Worm (Caenorhabditis elegans): Measurements from ENCODE around the gene col-80.
A peak's percentile ranks its signal among the peaks of the same experiment; 100 is the strongest.

col-80 gene

DNA sequence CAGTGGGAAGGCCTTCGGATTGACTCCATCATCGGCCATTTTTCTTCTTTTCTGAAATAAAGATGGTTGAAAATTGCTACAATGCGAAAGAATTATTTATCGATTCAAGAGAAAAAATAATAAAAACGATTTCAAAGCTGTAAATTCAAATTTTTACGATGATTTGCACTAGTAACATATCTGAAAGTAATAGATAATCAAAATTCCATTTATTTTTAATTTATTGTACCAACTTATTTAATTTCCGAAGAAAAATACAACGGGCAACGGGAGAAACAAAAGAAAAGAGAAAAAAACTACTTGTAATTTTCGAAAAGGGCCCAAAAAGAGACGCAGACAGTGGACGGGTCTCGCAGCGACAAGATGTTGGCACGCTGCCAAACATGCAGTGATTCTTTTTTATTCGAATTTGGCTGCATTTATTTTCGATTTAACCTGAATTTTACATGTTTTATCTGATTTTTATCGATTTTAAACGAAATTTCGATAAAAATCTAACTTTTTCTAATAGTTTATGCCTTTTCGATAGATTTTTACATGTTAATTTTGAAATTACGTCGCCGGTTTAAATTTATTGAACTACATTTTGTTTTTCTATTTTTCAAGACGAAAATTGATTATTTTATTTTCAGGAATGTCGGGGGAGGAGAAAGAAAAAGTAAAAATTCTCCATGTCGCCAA, 48.3 kb upstream of the col-80 start, which contains the start of the genes snu-13 and rsp-7 (continued):
- TF ChIP-seq D1046.2 (GFP tag; IDR thresholded peaks at IDR 0.05) = no peak
- TF ChIP-seq egl-43 (GFP tag; IDR thresholded peaks at IDR 0.05) = no peak
- no peak for TF ChIP-seq spr-3 (GFP tag; optimal IDR thresholded peaks at IDR 0.05)
- no peak for TF ChIP-seq jun-1 (tag; optimal IDR thresholded peaks at IDR 0.05)
- TF ChIP-seq snpc-1.2 (GFP tag; IDR thresholded peaks at IDR 0.05) = no peak
- TF ChIP-seq zip-2 (tag; optimal IDR thresholded peaks at IDR 0.05) = no peak
- no peak for TF ChIP-seq lir-3 (tag; optimal IDR thresholded peaks at IDR 0.05)
- TF ChIP-seq ZK546.5 (tag; optimal IDR thresholded peaks at IDR 0.05) = no peak
- TF ChIP-seq dpl-1 (GFP tag; optimal IDR thresholded peaks at IDR 0.05) = peak; percentile 78
- no peak for TF ChIP-seq nhr-10 (tag; optimal IDR thresholded peaks at IDR 0.05)
- peak; percentile 76 for TF ChIP-seq mep-1 (tag; optimal IDR thresholded peaks at IDR 0.05)
- peak; percentile 54 for TF ChIP-seq dmd-6 (GFP tag; IDR thresholded peaks at IDR 0.05)
- TF ChIP-seq nhr-111 (GFP tag; optimal IDR thresholded peaks at IDR 0.05) = no peak
- TF ChIP-seq F26F4.8 (GFP tag; conservative IDR thresholded peaks at IDR 0.05) = no peak
- TF ChIP-seq ctbp-1 (GFP tag; IDR thresholded peaks at IDR 0.05) = no peak
- no peak for TF ChIP-seq fos-1 (tag; optimal IDR thresholded peaks at IDR 0.05)
- TF ChIP-seq unc-39 (tag; optimal IDR thresholded peaks at IDR 0.05) = no peak
- no peak for TF ChIP-seq daf-8 (GFP tag; IDR thresholded peaks at IDR 0.05)
- TF ChIP-seq set-16 (GFP tag; IDR thresholded peaks at IDR 0.05) = no peak
- TF ChIP-seq pha-4 (GFP tag; IDR thresholded peaks at IDR 0.05) = 0 out of 2 replicates have a peak, but pooled peaks have one; percentile 19
- peak; percentile 71 for TF ChIP-seq pha-4 (tag; optimal IDR thresholded peaks at IDR 0.05)
- TF ChIP-seq T20F7.1 (GFP tag; optimal IDR thresholded peaks at IDR 0.05) = no peak
- no peak for TF ChIP-seq lin-39 (tag; optimal IDR thresholded peaks at IDR 0.05)
- TF ChIP-seq ceh-28 (tag; optimal IDR thresholded peaks at IDR 0.05) = no peak
- no peak for TF ChIP-seq dmd-9 (GFP tag; IDR thresholded peaks at IDR 0.05)
- TF ChIP-seq tag-97 (GFP tag; IDR thresholded peaks at IDR 0.05) = no peak
- no peak for TF ChIP-seq mdt-29 (GFP tag; IDR thresholded peaks at IDR 0.05)
- no peak for TF ChIP-seq skn-1 (tag; optimal IDR thresholded peaks at IDR 0.05)
- TF ChIP-seq duxl-1 (tag; optimal IDR thresholded peaks at IDR 0.05; ENCODE audit: poor library complexity) = no peak
- peak; percentile 71 for TF ChIP-seq lin-13 (GFP tag; optimal IDR thresholded peaks at IDR 0.05)
- no peak for TF ChIP-seq gei-8 (GFP tag; optimal IDR thresholded peaks at IDR 0.05)
- TF ChIP-seq spr-1 (tag; optimal IDR thresholded peaks at IDR 0.05) = no peak
- no peak for TF ChIP-seq daf-12 (tag; optimal IDR thresholded peaks at IDR 0.05)
- TF ChIP-seq nhr-77 (tag; optimal IDR thresholded peaks at IDR 0.05) = peak; percentile 69
- no peak for TF ChIP-seq dmd-8 (GFP tag; IDR thresholded peaks at IDR 0.05)
- no peak for TF ChIP-seq vab-7 (GFP tag; IDR thresholded peaks at IDR 0.05)
- TF ChIP-seq egl-27 (tag; optimal IDR thresholded peaks at IDR 0.05) = no peak
- no peak for TF ChIP-seq F37D6.2 (tag; optimal IDR thresholded peaks at IDR 0.05)
- TF ChIP-seq F10B5.3 (tag; optimal IDR thresholded peaks at IDR 0.05) = no peak
- no peak for TF ChIP-seq nhr-6 (tag; optimal IDR thresholded peaks at IDR 0.05)
- TF ChIP-seq cey-2 (tag; optimal IDR thresholded peaks at IDR 0.05; ENCODE audit: borderline replicate concordance, insufficient read depth) = no peak
- no peak for TF ChIP-seq aly-2 (tag; optimal IDR thresholded peaks at IDR 0.05)
- peak; percentile 7 for TF ChIP-seq F49E8.2 (tag; optimal IDR thresholded peaks at IDR 0.05; ENCODE audit: borderline replicate concordance)
- no peak for TF ChIP-seq nhr-76 (tag; optimal IDR thresholded peaks at IDR 0.05)
- TF ChIP-seq hlh-11 (tag; optimal IDR thresholded peaks at IDR 0.05) = peak; percentile 65
- no peak for TF ChIP-seq lin-1 (GFP tag; IDR thresholded peaks at IDR 0.05)
- TF ChIP-seq mxl-2 (GFP tag; conservative IDR thresholded peaks at IDR 0.05) = no peak
- TF ChIP-seq lsy-2 (tag; optimal IDR thresholded peaks at IDR 0.05) = peak in 1 of 2 experiments; percentile 92
- 0 out of 2 replicates have a peak, but pooled peaks have one; percentile 37 for TF ChIP-seq hmg-1.1 (GFP tag; IDR thresholded peaks at IDR 0.05)
- TF ChIP-seq mxl-3 (GFP tag; optimal IDR thresholded peaks at IDR 0.05) = peak; percentile 0
- TF ChIP-seq zip-11 (GFP tag; IDR thresholded peaks at IDR 0.05) = no peak
- TF ChIP-seq daf-19 (GFP tag; conservative IDR thresholded peaks at IDR 0.05) = no peak
